Fruit fly (Drosophila melanogaster): Measurements from ENCODE around the gene cutlet.

cutlet gene

DNA sequence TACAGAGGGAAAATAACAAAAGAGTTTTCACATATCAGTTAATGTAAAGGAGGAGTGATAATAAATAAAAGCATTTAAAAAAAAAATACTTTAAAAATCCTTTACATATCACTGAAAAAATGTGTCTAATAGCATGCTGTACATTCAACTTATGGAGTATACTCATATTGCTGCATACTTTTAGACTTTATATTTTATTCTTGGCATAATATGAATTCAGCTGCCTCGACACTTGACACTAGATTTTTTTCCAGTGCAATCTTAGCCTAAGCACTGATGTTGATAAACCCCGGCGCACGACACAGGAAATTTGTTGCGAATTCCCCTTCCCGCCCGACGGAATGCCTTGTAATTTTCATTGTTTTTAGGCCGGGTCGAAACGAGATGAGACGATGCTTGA lies 28.9 kb upstream of the cutlet start (continued):
- TF ChIP-seq CoRest (tag; optimal IDR thresholded peaks at IDR 0.05) = peak; percentile 12
- TF ChIP-seq Hand (GFP tag; optimal IDR thresholded peaks at IDR 0.05) = no peak
- TF ChIP-seq CG11504 (tag; optimal IDR thresholded peaks at IDR 0.05) = peak; percentile 51
- no peak; the same call in 1 of the 2 replicates for TF ChIP-seq vvl (GFP tag; IDR thresholded peaks at IDR 0.05)
- TF ChIP-seq pan (optimal IDR thresholded peaks at IDR 0.05) = no peak
- no peak for TF ChIP-seq pan (GFP tag; optimal IDR thresholded peaks at IDR 0.05 in 1 of 2, IDR thresholded peaks at IDR 0.05 in 1 of 2)
- TF ChIP-seq B-H2 (GFP tag; optimal IDR thresholded peaks at IDR 0.05) = no peak
- TF ChIP-seq CG34376 (GFP tag; optimal IDR thresholded peaks at IDR 0.05) = no peak
- TF ChIP-seq kay (GFP tag; optimal IDR thresholded peaks at IDR 0.05) = no peak
- no peak for TF ChIP-seq so (GFP tag; IDR thresholded peaks at IDR 0.05)
- TF ChIP-seq dpn (GFP tag; optimal IDR thresholded peaks at IDR 0.05) = peak in 1 of 2 experiments; percentile 14
- no peak for TF ChIP-seq CG3163 (GFP tag; optimal IDR thresholded peaks at IDR 0.05)
- peak; percentile 19 for TF ChIP-seq CG13424 (tag; optimal IDR thresholded peaks at IDR 0.05)
- no peak for TF ChIP-seq Chrac-16 (GFP tag; optimal IDR thresholded peaks at IDR 0.05)
- TF ChIP-seq wor (GFP tag; IDR thresholded peaks at IDR 0.05) = no peak
- no peak for TF ChIP-seq D19B (GFP tag; optimal IDR thresholded peaks at IDR 0.05)
- no peak for TF ChIP-seq CG7786 (GFP tag; optimal IDR thresholded peaks at IDR 0.05)
- TF ChIP-seq CG15269 (tag; optimal IDR thresholded peaks at IDR 0.05) = peak; percentile 29
- TF ChIP-seq CG17385 (GFP tag; optimal IDR thresholded peaks at IDR 0.05) = peak; percentile 20
- no peak for TF ChIP-seq CG7745 (tag; optimal IDR thresholded peaks at IDR 0.05)
- TF ChIP-seq Atf6 (GFP tag; IDR thresholded peaks at IDR 0.05) = 0 out of 2 replicates have a peak, but pooled peaks have one; percentile 22
- TF ChIP-seq Fer3 (tag; optimal IDR thresholded peaks at IDR 0.05) = peak; percentile 12
- TF ChIP-seq pum (GFP tag; optimal IDR thresholded peaks at IDR 0.05) = no peak
- no peak for TF ChIP-seq C15 (GFP tag; IDR thresholded peaks at IDR 0.05)
- no peak for TF ChIP-seq Dfd (GFP tag; optimal IDR thresholded peaks at IDR 0.05)
- TF ChIP-seq CG4404 (GFP tag; IDR thresholded peaks at IDR 0.05) = no peak
- peak; percentile 7 for TF ChIP-seq CG30403 (GFP tag; optimal IDR thresholded peaks at IDR 0.05)
- peak; percentile 42 for TF ChIP-seq gem (tag; optimal IDR thresholded peaks at IDR 0.05)
- TF ChIP-seq CG2678 (tag; optimal IDR thresholded peaks at IDR 0.05) = peak; percentile 62
- no peak for TF ChIP-seq Bgb (GFP tag; IDR thresholded peaks at IDR 0.05; ENCODE audit: partially characterized antibody)
- TF ChIP-seq CG3726 (GFP tag; IDR thresholded peaks at IDR 0.05) = no peak
- TF ChIP-seq PHDP (tag; optimal IDR thresholded peaks at IDR 0.05) = peak; percentile 23
- no peak for TF ChIP-seq CG2889 (GFP tag; IDR thresholded peaks at IDR 0.05)
- TF ChIP-seq sr (GFP tag; IDR thresholded peaks at IDR 0.05) = no peak
- TF ChIP-seq stwl (tag; optimal IDR thresholded peaks at IDR 0.05) = peak; percentile 3
- TF ChIP-seq CG6272 (GFP tag; IDR thresholded peaks at IDR 0.05) = no peak
- TF ChIP-seq da (GFP tag; optimal IDR thresholded peaks at IDR 0.05) = no peak
- peak; percentile 66 for TF ChIP-seq zf30C (GFP tag; optimal IDR thresholded peaks at IDR 0.05)
- TF ChIP-seq NFAT (GFP tag; IDR thresholded peaks at IDR 0.05) = no peak

DNA sequence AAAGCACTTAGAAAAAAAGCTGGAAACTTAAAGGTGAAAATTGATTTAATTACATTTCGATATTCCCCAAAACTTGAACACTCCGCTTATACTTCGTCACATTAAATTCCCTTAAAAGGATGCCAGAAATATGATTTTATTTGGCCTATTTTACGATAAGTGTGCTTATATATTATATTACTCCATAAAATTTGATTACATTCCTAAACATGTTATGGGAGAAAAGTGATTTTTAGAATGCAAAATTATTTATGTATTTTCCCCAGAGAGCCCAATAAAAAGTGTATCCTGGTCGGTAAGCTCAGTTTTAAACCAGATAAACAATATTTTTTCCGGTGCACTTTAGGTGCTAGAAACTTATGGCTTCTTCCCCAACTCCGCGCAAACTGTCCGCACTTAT lies 26.1 kb upstream of the cutlet start:
- peak in 1 of 2 experiments; percentile 4 for TF ChIP-seq Hr51 (GFP tag; optimal IDR thresholded peaks at IDR 0.05)
- TF ChIP-seq CG7839 (tag; optimal IDR thresholded peaks at IDR 0.05) = peak; percentile 42
- TF ChIP-seq Hand (GFP tag; optimal IDR thresholded peaks at IDR 0.05) = peak; percentile 25
- TF ChIP-seq CG9727 (GFP tag; optimal IDR thresholded peaks at IDR 0.05) = peak; percentile 0
- peak; percentile 35 for TF ChIP-seq grau (tag; optimal IDR thresholded peaks at IDR 0.05)
- peak; percentile 19 for TF ChIP-seq Sox102F (GFP tag; optimal IDR thresholded peaks at IDR 0.05)
- TF ChIP-seq CG7556 (GFP tag; optimal IDR thresholded peaks at IDR 0.05) = peak; percentile 47
- TF ChIP-seq Gsc (GFP tag; IDR thresholded peaks at IDR 0.05) = no peak
- TF ChIP-seq CG30403 (GFP tag; optimal IDR thresholded peaks at IDR 0.05) = peak; percentile 7
- no peak for TF ChIP-seq CG17359 (tag; optimal IDR thresholded peaks at IDR 0.05)
- TF ChIP-seq CG11398 (GFP tag; optimal IDR thresholded peaks at IDR 0.05) = no peak
- TF ChIP-seq tio (GFP tag; optimal IDR thresholded peaks at IDR 0.05) = peak; percentile 17
- peak; percentile 11 for TF ChIP-seq lab (GFP tag; optimal IDR thresholded peaks at IDR 0.05)
- peak; percentile 43 for TF ChIP-seq CG2120 (GFP tag; optimal IDR thresholded peaks at IDR 0.05)
- no peak for TF ChIP-seq Mrtf (GFP tag; IDR thresholded peaks at IDR 0.05)
- TF ChIP-seq CoRest (tag; optimal IDR thresholded peaks at IDR 0.05) = peak; percentile 14
- no peak for TF ChIP-seq pros (GFP tag; optimal IDR thresholded peaks at IDR 0.05)

All from whole organism, embryonic.